Worm (Caenorhabditis elegans) whole organism, late embryonic: ENCODE data around the gene W06G6.15.
A peak's percentile ranks its signal among the peaks of the same experiment; 100 is the strongest.

ENCODE experiments used
- F13H6.1 ChIP-seq: sonication (generic microtip); optimal IDR thresholded peaks from 2 replicates; lab custom pipeline; 2016; ENCODE audit warnings: missing genetic modification characterization, missing compliant biosample characterization
- Y22D7AL.16 ChIP-seq: sonication (generic microtip); optimal IDR thresholded peaks from 2 replicates; lab custom pipeline; 2016; ENCODE audit warnings: missing genetic modification characterization, missing compliant biosample characterization
- ceh-18 ChIP-seq: sonication (generic microtip); optimal IDR thresholded peaks from 2 replicates; lab custom pipeline; 2016; ENCODE audit warnings: missing genetic modification characterization, missing compliant biosample characterization
- ceh-19 ChIP-seq: fragments of 200-800 bp; sonication (Bioruptor generic); optimal IDR thresholded peaks from 2 replicates; lab custom pipeline; 2018; ENCODE audit warnings: mild to moderate bottlenecking, missing genetic modification characterization, missing compliant biosample characterization
- ceh-2 ChIP-seq: sonication (generic microtip); optimal IDR thresholded peaks from 2 replicates; lab custom pipeline; 2016; ENCODE audit warnings: missing genotype, missing genetic modification characterization, missing compliant biosample characterization
- ceh-22 ChIP-seq: sonication (generic microtip); optimal IDR thresholded peaks from 2 replicates; lab custom pipeline; 2017; ENCODE audit warnings: missing biosample characterization, missing genetic modification characterization
- ceh-30 ChIP-seq: fragments of 150-350 bp; optimal IDR thresholded peaks from 2 replicates; lab custom pipeline; 2014; ENCODE audit warnings: missing biosample characterization, missing genetic modification characterization
- ceh-31 ChIP-seq: sonication (generic microtip); optimal IDR thresholded peaks from 2 replicates; lab custom pipeline; 2016; ENCODE audit warnings: missing genetic modification characterization, missing compliant biosample characterization
- ceh-34 ChIP-seq: sonication (generic microtip); optimal IDR thresholded peaks from 2 replicates; lab custom pipeline; 2016; ENCODE audit warnings: mild to moderate bottlenecking, missing genetic modification characterization, missing compliant biosample characterization
- ceh-48 ChIP-seq: sonication (generic microtip); optimal IDR thresholded peaks from 2 replicates; lab custom pipeline; 2016; ENCODE audit warnings: missing genetic modification characterization, inconsistent platforms, missing compliant biosample characterization
- ceh-6 ChIP-seq: fragments of 200-800 bp; sonication (Bioruptor generic); optimal IDR thresholded peaks from 2 replicates; lab custom pipeline; 2018; ENCODE audit warnings: mild to moderate bottlenecking, missing genetic modification characterization, missing compliant biosample characterization
- ceh-9 ChIP-seq: sonication (generic microtip); optimal IDR thresholded peaks from 2 replicates; lab custom pipeline; 2016; ENCODE audit warnings: mild to moderate bottlenecking, missing genetic modification characterization, inconsistent platforms, missing compliant biosample characterization
- che-1 ChIP-seq: sonication (generic microtip); optimal IDR thresholded peaks from 2 replicates; lab custom pipeline; 2016; ENCODE audit warnings: mild to moderate bottlenecking, missing genetic modification characterization, missing compliant biosample characterization
- dmd-4 ChIP-seq: sonication (generic microtip); optimal IDR thresholded peaks from 2 replicates; lab custom pipeline; 2016; ENCODE audit warnings: borderline replicate concordance, missing genetic modification characterization, missing compliant biosample characterization
- dve-1 ChIP-seq: sonication (generic microtip); optimal IDR thresholded peaks from 2 replicates; lab custom pipeline; 2017; ENCODE audit warnings: antibody characterized with exemption, mild to moderate bottlenecking, missing genetic modification characterization, missing compliant biosample characterization
- elt-2 ChIP-seq: sonication (generic microtip); optimal IDR thresholded peaks from 2 replicates; lab custom pipeline; 2016; ENCODE audit warnings: missing genetic modification reagents, missing genetic modification characterization, missing compliant biosample characterization
- elt-4 ChIP-seq: sonication (generic microtip); optimal IDR thresholded peaks from 2 replicates; lab custom pipeline; 2016; ENCODE audit warnings: missing genetic modification characterization, missing compliant biosample characterization
- eyg-1 ChIP-seq: sonication (generic microtip); optimal IDR thresholded peaks from 2 replicates; lab custom pipeline; 2016; ENCODE audit warnings: missing genotype, missing genetic modification characterization, missing compliant biosample characterization
- fax-1 ChIP-seq: sonication (generic microtip); optimal IDR thresholded peaks from 2 replicates; lab custom pipeline; 2016; ENCODE audit warnings: missing genotype, missing genetic modification characterization, missing compliant biosample characterization
- gmeb-2 ChIP-seq: sonication (generic microtip); optimal IDR thresholded peaks from 2 replicates; lab custom pipeline; 2016; ENCODE audit warnings: missing genetic modification characterization, inconsistent platforms, missing compliant biosample characterization
- hlh-13 ChIP-seq: fragments of 200-800 bp; sonication (Bioruptor generic); optimal IDR thresholded peaks from 2 replicates; lab custom pipeline; 2018; ENCODE audit warnings: mild to moderate bottlenecking, missing genetic modification characterization, missing compliant biosample characterization
- hlh-15 ChIP-seq: sonication (generic microtip); optimal IDR thresholded peaks from 2 replicates; lab custom pipeline; 2016; ENCODE audit warnings: missing genetic modification characterization, missing compliant biosample characterization
- hlh-6 ChIP-seq: sonication (generic microtip); optimal IDR thresholded peaks from 2 replicates; lab custom pipeline; 2016; ENCODE audit warnings: missing genotype, missing genetic modification characterization, missing compliant biosample characterization
- hlh-8 ChIP-seq: sonication (generic microtip); optimal IDR thresholded peaks from 2 replicates; lab custom pipeline; 2016; ENCODE audit warnings: missing genotype, missing genetic modification characterization, missing compliant biosample characterization
- lin-11 ChIP-seq: fragments of 200-800 bp; sonication (Bioruptor generic); optimal IDR thresholded peaks from 2 replicates; lab custom pipeline; 2018; ENCODE audit warnings: mild to moderate bottlenecking, missing genetic modification characterization, missing compliant biosample characterization
- madf-2 ChIP-seq: sonication (generic microtip); optimal IDR thresholded peaks from 2 replicates; lab custom pipeline; 2017; ENCODE audit warnings: missing genetic modification characterization, missing compliant biosample characterization
- mec-3 ChIP-seq: sonication (generic microtip); optimal IDR thresholded peaks from 2 replicates; lab custom pipeline; 2016; ENCODE audit warnings: borderline replicate concordance, missing genetic modification characterization, missing compliant biosample characterization
- nhr-11 ChIP-seq: fragments of 150-350 bp; optimal IDR thresholded peaks from 2 replicates; lab custom pipeline; 2014; ENCODE audit warnings: missing biosample characterization, missing genetic modification characterization
- nhr-232 ChIP-seq: sonication (generic microtip); optimal IDR thresholded peaks from 2 replicates; lab custom pipeline; 2016; ENCODE audit warnings: missing genetic modification characterization, missing compliant biosample characterization
- odd-2 ChIP-seq: sonication (generic microtip); optimal IDR thresholded peaks from 2 replicates; lab custom pipeline; 2017; ENCODE audit warnings: antibody characterized with exemption, mild to moderate bottlenecking, missing genetic modification characterization, missing compliant biosample characterization
- pat-9 ChIP-seq: fragments of 200-800 bp; sonication (Bioruptor generic); optimal IDR thresholded peaks from 2 replicates; lab custom pipeline; 2018; ENCODE audit warnings: mild to moderate bottlenecking, missing genetic modification characterization, moderate library complexity, missing compliant biosample characterization
- pax-1 ChIP-seq: fragments of 150-350 bp; optimal IDR thresholded peaks from 2 replicates; lab custom pipeline; 2014; ENCODE audit warnings: missing biosample characterization, missing genetic modification characterization
- ref-2 ChIP-seq: sonication (generic microtip); optimal IDR thresholded peaks from 2 replicates; lab custom pipeline; 2016; ENCODE audit warnings: missing genetic modification characterization, missing compliant biosample characterization
- syd-9 ChIP-seq: sonication (generic microtip); optimal IDR thresholded peaks from 2 replicates; lab custom pipeline; 2016; ENCODE audit warnings: mild to moderate bottlenecking, missing genetic modification characterization, moderate library complexity, missing compliant biosample characterization
- tbx-2 ChIP-seq: sonication (generic microtip); optimal IDR thresholded peaks from 2 replicates; lab custom pipeline; 2016; ENCODE audit warnings: missing genetic modification characterization, missing compliant biosample characterization
- tbx-7 ChIP-seq: sonication (generic microtip); optimal IDR thresholded peaks from 2 replicates; lab custom pipeline; 2016; ENCODE audit warnings: missing genotype, missing genetic modification characterization, missing compliant biosample characterization
- ttx-3 ChIP-seq: sonication (generic microtip); optimal IDR thresholded peaks from 2 replicates; lab custom pipeline; 2016; ENCODE audit warnings: missing genetic modification reagents, missing genetic modification characterization, missing compliant biosample characterization
- unc-3 ChIP-seq, 2 experiments: fragments of 200-800 bp in 1 of 2; sonication (Bioruptor generic) in 1 of 2; sonication (generic microtip) in 1 of 2; conservative IDR thresholded peaks in 1 of 2; optimal IDR thresholded peaks in 1 of 2; 2 replicates each; pipeline versions ENCODE4 v1.3.6 to Lab custom; 2016 to 2022; ENCODE audit warnings: missing compliant biosample characterization in 2 of 2, missing genetic modification characterization in 2 of 2, missing genetic modification reagents in 1 of 2
- unc-42 ChIP-seq: sonication (generic microtip); optimal IDR thresholded peaks from 2 replicates; lab custom pipeline; 2016; ENCODE audit warnings: missing genotype, missing genetic modification characterization, missing compliant biosample characterization
- unc-55 ChIP-seq: sonication (generic microtip); optimal IDR thresholded peaks from 2 replicates; lab custom pipeline; 2017; ENCODE audit warnings: missing biosample characterization, missing genetic modification reagents, missing genetic modification characterization
- zip-5 ChIP-seq: sonication (generic microtip); optimal IDR thresholded peaks from 2 replicates; lab custom pipeline; 2016; ENCODE audit warnings: missing genetic modification characterization, missing compliant biosample characterization

The W06G6.15 gene

DNA sequence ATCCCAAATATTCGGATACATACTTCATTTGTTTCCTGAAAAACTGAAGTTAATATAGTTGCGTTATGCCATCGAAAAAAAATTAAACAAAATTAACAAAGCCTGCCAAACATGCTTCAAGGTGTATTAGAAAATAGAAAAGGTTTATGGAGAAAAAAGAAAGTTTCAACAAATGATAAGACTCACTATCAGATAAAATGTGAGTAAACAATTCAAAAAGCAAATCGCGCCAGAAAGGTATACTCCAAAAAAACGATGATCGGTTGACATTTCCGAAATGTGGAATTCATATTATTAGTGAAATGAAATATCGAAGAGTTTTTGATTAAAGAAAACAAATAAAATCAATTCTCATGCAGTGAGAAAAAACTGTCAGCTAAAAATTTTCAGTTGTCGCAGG lies 33.5 kb upstream of the W06G6.15 start, which contains the start of gene Y70C5A.3:
Y70C5A.3 (minus strand) TSS at position 50 of the 400 bp plus-strand sequence.
- TF ChIP-seq ceh-22 (tag; lab: Kevin White, UChicago) (no peak), ceh-18 (tag; lab: Kevin White, UChicago) (no peak), unc-55 (GFP tag; lab: Kevin White, UChicago) (no peak), ceh-19 (GFP tag; lab: Kevin White, UChicago) (no peak), ceh-34 (tag; lab: Kevin White, UChicago) (no peak), tbx-7 (tag; lab: Kevin White, UChicago) (no peak), ceh-2 (tag; lab: Kevin White, UChicago) (no peak), nhr-11 (tag; lab: Kevin White, UChicago) (no peak), odd-2 (tag; lab: Kevin White, UChicago) (no peak), pax-1 (no peak), Y22D7AL.16 (tag; lab: Kevin White, UChicago) (no peak), elt-4 (tag; lab: Kevin White, UChicago) (no peak), syd-9 (tag; lab: Kevin White, UChicago) (no peak), mec-3 (tag; lab: Kevin White, UChicago) (no peak), ceh-30 (no peak), madf-2 (tag; lab: Kevin White, UChicago) (no peak), pat-9 (no peak), ceh-9 (tag; lab: Kevin White, UChicago) (no peak), ref-2 (no peak), dmd-4 (no peak)

DNA sequence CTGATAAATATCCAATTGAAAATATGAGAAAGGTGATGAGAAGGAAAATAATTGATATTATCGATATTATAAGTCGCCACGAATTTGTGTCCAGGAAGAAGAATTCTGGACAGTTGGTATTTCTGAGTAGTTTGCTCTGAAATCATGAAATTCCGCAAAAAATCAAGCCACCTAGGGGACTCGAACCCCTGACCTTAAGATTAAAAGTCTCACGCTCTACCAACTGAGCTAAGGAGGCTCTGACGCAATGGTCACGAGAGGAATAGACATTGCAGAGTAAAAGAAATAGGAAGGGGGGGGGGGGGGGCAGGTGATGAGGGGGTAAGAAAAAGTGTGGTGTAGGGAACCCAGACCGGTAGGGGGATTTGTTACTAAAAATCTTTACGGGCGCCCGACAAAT lies 32.4 kb upstream of the W06G6.15 start:
- TF ChIP-seq fax-1 (tag; lab: Kevin White, UChicago) = no peak
- no peak for TF ChIP-seq hlh-15 (tag; lab: Kevin White, UChicago)
- no peak for TF ChIP-seq zip-5 (tag; lab: Kevin White, UChicago)
- TF ChIP-seq eyg-1 (tag; lab: Kevin White, UChicago) = no peak
- TF ChIP-seq ttx-3 = peak; percentile 56
- TF ChIP-seq elt-2 (tag; lab: Kevin White, UChicago) = peak; percentile 26
- TF ChIP-seq ceh-31 (tag; lab: Kevin White, UChicago) = no peak
- no peak for TF ChIP-seq tbx-2 (tag; lab: Kevin White, UChicago)
- TF ChIP-seq ceh-6 (GFP tag; lab: Kevin White, UChicago) = peak; percentile 57
- no peak for TF ChIP-seq F13H6.1 (tag; lab: Kevin White, UChicago)
- no peak for TF ChIP-seq dve-1 (tag; lab: Kevin White, UChicago)
- no peak for TF ChIP-seq unc-42 (tag; lab: Kevin White, UChicago)
- no peak for TF ChIP-seq gmeb-2 (tag; lab: Kevin White, UChicago)
- TF ChIP-seq pat-9 = peak; percentile 24
- peak; percentile 45 for TF ChIP-seq lin-11 (tag; lab: Kevin White, UChicago)
- no peak for TF ChIP-seq ceh-48 (tag; lab: Kevin White, UChicago)
- no peak for TF ChIP-seq nhr-232 (tag; lab: Kevin White, UChicago)
- no peak for TF ChIP-seq che-1 (tag; lab: Kevin White, UChicago)
- no peak for TF ChIP-seq hlh-13 (GFP tag; lab: Kevin White, UChicago)
- no peak for TF ChIP-seq madf-2 (tag; lab: Kevin White, UChicago)
- TF ChIP-seq ceh-9 (tag; lab: Kevin White, UChicago) = no peak
- no peak for TF ChIP-seq unc-3 (GFP tag; conservative IDR thresholded peaks at IDR 0.05; lab: Robert Waterston, UW)
- no peak for TF ChIP-seq unc-3 (tag; optimal IDR thresholded peaks at IDR 0.05; lab: Kevin White, UChicago)
- TF ChIP-seq mec-3 (tag; lab: Kevin White, UChicago) = no peak
- TF ChIP-seq ceh-18 (tag; lab: Kevin White, UChicago) = no peak
- no peak for TF ChIP-seq hlh-6
- TF ChIP-seq hlh-8 = no peak
